Fruit fly (Drosophila melanogaster): ENCODE results near the gene naz.

The naz gene

DNA sequence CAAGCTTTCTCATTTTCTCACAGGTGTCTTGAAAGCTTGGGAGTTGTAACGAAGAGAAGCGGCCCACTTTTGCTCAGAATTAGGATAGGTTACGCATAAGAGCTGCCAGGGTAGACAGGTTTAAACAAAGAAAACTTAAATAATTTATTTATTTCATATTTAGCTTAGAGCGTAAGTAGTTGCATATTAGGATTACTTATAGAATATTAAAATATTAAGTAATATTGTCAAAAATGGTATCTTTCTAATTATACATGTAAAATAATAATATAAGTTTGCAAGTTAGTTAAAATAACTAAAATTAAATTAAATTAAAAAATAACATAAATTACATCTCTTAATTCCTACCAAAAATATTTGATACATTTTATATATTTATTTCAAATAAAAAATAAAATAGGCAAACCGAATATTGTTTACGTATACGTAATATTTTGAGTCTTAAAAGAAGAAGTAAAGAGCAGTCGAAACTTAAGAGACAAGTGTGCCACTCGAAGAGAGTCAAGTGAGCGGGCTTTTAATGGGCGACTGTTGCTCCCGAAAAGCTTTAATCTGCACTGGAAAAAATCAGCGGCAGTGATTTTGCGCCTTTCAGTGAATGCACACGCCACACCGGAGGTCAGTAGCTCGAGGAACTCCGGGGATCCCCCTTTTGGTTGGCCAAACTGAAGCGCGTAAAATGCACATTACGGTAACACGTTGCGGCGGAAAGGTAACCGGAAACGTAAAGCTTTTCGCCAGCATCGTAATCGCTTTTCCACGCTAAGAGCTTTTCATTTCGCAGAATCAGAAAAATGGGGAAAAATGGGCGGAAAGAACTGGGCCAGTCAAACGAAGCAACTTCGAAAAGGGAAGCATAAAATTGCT, 13.7 kb downstream of the naz start (continued):
- TF ChIP-seq CG16815 (GFP tag; optimal IDR thresholded peaks at IDR 0.05): no peak
- no peak; the same call in 1 of the 2 replicates for TF ChIP-seq Adf1 (GFP tag; IDR thresholded peaks at IDR 0.05)
- no peak for TF ChIP-seq tna (GFP tag; IDR thresholded peaks at IDR 0.05; ENCODE audit: partially characterized antibody)
- peak; percentile 20; the same call in 1 of the 3 replicates for TF ChIP-seq tgo (GFP tag; IDR thresholded peaks at IDR 0.05)
- no peak for TF ChIP-seq CG18764 (GFP tag; optimal IDR thresholded peaks at IDR 0.05)
- no peak for TF ChIP-seq dm (GFP tag; optimal IDR thresholded peaks at IDR 0.05)
- TF ChIP-seq CG9876 (GFP tag; optimal IDR thresholded peaks at IDR 0.05): no peak
- no peak for TF ChIP-seq Usf (GFP tag; optimal IDR thresholded peaks at IDR 0.05)
- no peak for TF ChIP-seq gt (GFP tag; IDR thresholded peaks at IDR 0.05)
- TF ChIP-seq Xrp1 (GFP tag; IDR thresholded peaks at IDR 0.05): peak; percentile 28; the same call in 1 of the 2 replicates
- TF ChIP-seq CG10654 (GFP tag; optimal IDR thresholded peaks at IDR 0.05): no peak
- TF ChIP-seq Scr (GFP tag; IDR thresholded peaks at IDR 0.05; ENCODE audit: partially characterized antibody): no peak
- TF ChIP-seq Atf6 (GFP tag; IDR thresholded peaks at IDR 0.05): peak; percentile 46; the same call in 1 of the 2 replicates
- no peak for TF ChIP-seq onecut (GFP tag; IDR thresholded peaks at IDR 0.05)
- TF ChIP-seq CG6175 (GFP tag; IDR thresholded peaks at IDR 0.05): no peak
- TF ChIP-seq CG9215 (GFP tag; IDR thresholded peaks at IDR 0.05): no peak
- peak; percentile 12 for TF ChIP-seq CG2712 (tag; optimal IDR thresholded peaks at IDR 0.05)
- TF ChIP-seq CG2129 (GFP tag; IDR thresholded peaks at IDR 0.05; ENCODE audit: partially characterized antibody): no peak
- TF ChIP-seq CG1529 (GFP tag; optimal IDR thresholded peaks at IDR 0.05): no peak
- no peak for TF ChIP-seq CG12659 (GFP tag; optimal IDR thresholded peaks at IDR 0.05)
- no peak; the same call in 2 of the 3 replicates for TF ChIP-seq zfh1 (GFP tag; IDR thresholded peaks at IDR 0.05)
- no peak for TF ChIP-seq Stat92E (GFP tag; optimal IDR thresholded peaks at IDR 0.05)
- peak; percentile 27 for TF ChIP-seq unpg (GFP tag; optimal IDR thresholded peaks at IDR 0.05)
- no peak for TF ChIP-seq chif (GFP tag; optimal IDR thresholded peaks at IDR 0.05)
- TF ChIP-seq slbo (GFP tag; IDR thresholded peaks at IDR 0.05): peak; percentile 54; the same call in 1 of the 2 replicates
- no peak for TF ChIP-seq CG18619 (GFP tag; optimal IDR thresholded peaks at IDR 0.05)
- TF ChIP-seq pan (optimal IDR thresholded peaks at IDR 0.05): no peak
- TF ChIP-seq pan (GFP tag; optimal IDR thresholded peaks at IDR 0.05 in 1 of 2, IDR thresholded peaks at IDR 0.05 in 1 of 2): peak in 1 of 2 experiments; percentile 47
- TF ChIP-seq CG3726 (GFP tag; IDR thresholded peaks at IDR 0.05): 0 out of 3 replicates have a peak, but pooled peaks have one; percentile 44
- TF ChIP-seq hbn (GFP tag; IDR thresholded peaks at IDR 0.05; ENCODE audit: partially characterized antibody): no peak
- TF ChIP-seq CG4328 (GFP tag; optimal IDR thresholded peaks at IDR 0.05): no peak
- TF ChIP-seq caup (GFP tag; optimal IDR thresholded peaks at IDR 0.05; ENCODE audit: severe bottlenecking): peak; percentile 7
- TF ChIP-seq Lim3 (GFP tag; IDR thresholded peaks at IDR 0.05): no peak
- TF ChIP-seq ase (GFP tag; IDR thresholded peaks at IDR 0.05): peak; percentile 12; the same call in 1 of the 3 replicates
- TF ChIP-seq fd102C (GFP tag; optimal IDR thresholded peaks at IDR 0.05): no peak
- no peak for TF ChIP-seq Abd-B (GFP tag; optimal IDR thresholded peaks at IDR 0.05)
- peak; percentile 10 for TF ChIP-seq NfI (GFP tag; optimal IDR thresholded peaks at IDR 0.05)
- peak; percentile 18 for TF ChIP-seq CG8924 (tag; optimal IDR thresholded peaks at IDR 0.05)
- TF ChIP-seq abd-A (tag; optimal IDR thresholded peaks at IDR 0.05): peak; percentile 96
- TF ChIP-seq CG4707 (GFP tag; optimal IDR thresholded peaks at IDR 0.05): no peak
- no peak for TF ChIP-seq unc-4 (GFP tag; IDR thresholded peaks at IDR 0.05; ENCODE audit: partially characterized antibody)
- TF ChIP-seq bab2 (GFP tag; optimal IDR thresholded peaks at IDR 0.05): no peak
- no peak for TF ChIP-seq Doc3 (GFP tag; IDR thresholded peaks at IDR 0.05; ENCODE audit: partially characterized antibody)
- TF ChIP-seq gcm (GFP tag; optimal IDR thresholded peaks at IDR 0.05): no peak
- no peak for TF ChIP-seq slp2 (GFP tag; optimal IDR thresholded peaks at IDR 0.05)
- peak; percentile 43; the same call in 1 of the 3 replicates for TF ChIP-seq Dbx (GFP tag; IDR thresholded peaks at IDR 0.05)
- no peak for TF ChIP-seq CG3847 (GFP tag; IDR thresholded peaks at IDR 0.05)
- TF ChIP-seq Mrtf (GFP tag; IDR thresholded peaks at IDR 0.05): 0 out of 3 replicates have a peak, but pooled peaks have one; percentile 34

Measured in whole organism, embryonic.